Fruit fly (Drosophila melanogaster): ENCODE measurements around the gene CG3868.

CG3868 gene

DNA sequence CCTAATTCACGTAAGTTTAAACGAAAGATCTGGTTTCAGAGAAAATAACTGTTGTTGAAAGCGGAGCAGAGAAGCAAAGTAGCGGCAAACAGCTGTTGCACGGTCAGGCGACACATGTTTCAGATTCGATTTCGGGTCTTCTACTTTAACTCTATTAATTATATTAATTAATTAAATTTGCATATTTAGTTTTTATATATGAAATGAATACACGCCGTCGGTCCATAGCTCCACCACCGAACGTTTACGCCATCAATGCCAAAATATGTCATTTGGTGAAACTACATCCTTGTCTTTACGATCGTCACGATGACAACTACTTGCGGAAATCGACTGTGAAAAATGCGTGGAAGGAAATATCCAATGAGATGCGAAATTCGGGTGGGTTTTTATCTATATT, 8.4 kb upstream of the CG3868 start (continued):
- TF ChIP-seq Opbp (GFP tag; IDR thresholded peaks at IDR 0.05; ENCODE audit: partially characterized antibody): no peak
- no peak for TF ChIP-seq pho (GFP tag; optimal IDR thresholded peaks at IDR 0.05)
- no peak for TF ChIP-seq Dp (GFP tag; optimal IDR thresholded peaks at IDR 0.05)
- no peak for TF ChIP-seq toy (GFP tag; IDR thresholded peaks at IDR 0.05)
- TF ChIP-seq gcm (GFP tag; optimal IDR thresholded peaks at IDR 0.05): peak; percentile 50
- no peak for TF ChIP-seq scrt (GFP tag; optimal IDR thresholded peaks at IDR 0.05)
- no peak for TF ChIP-seq Lpt (GFP tag; optimal IDR thresholded peaks at IDR 0.05)
- no peak for TF ChIP-seq CG4617 (GFP tag; optimal IDR thresholded peaks at IDR 0.05; ENCODE audit: borderline replicate concordance)
- no peak for TF ChIP-seq sob (GFP tag; IDR thresholded peaks at IDR 0.05)
- no peak for TF ChIP-seq bowl (GFP tag; IDR thresholded peaks at IDR 0.05)
- no peak for TF ChIP-seq ro (GFP tag; IDR thresholded peaks at IDR 0.05)
- peak; percentile 32; the same call in 1 of the 2 replicates for TF ChIP-seq CG4360 (GFP tag; IDR thresholded peaks at IDR 0.05)
- no peak for TF ChIP-seq CG4707 (GFP tag; optimal IDR thresholded peaks at IDR 0.05)
- TF ChIP-seq CG12942 (GFP tag; optimal IDR thresholded peaks at IDR 0.05): no peak
- TF ChIP-seq amos (GFP tag; IDR thresholded peaks at IDR 0.05; ENCODE audit: partially characterized antibody): no peak
- TF ChIP-seq caup (GFP tag; optimal IDR thresholded peaks at IDR 0.05; ENCODE audit: severe bottlenecking): no peak
- no peak for TF ChIP-seq crc (GFP tag; optimal IDR thresholded peaks at IDR 0.05)
- no peak for TF ChIP-seq CG6813 (GFP tag; optimal IDR thresholded peaks at IDR 0.05)
- no peak for TF ChIP-seq CG17568 (GFP tag; optimal IDR thresholded peaks at IDR 0.05)
- TF ChIP-seq CG42726 (GFP tag; IDR thresholded peaks at IDR 0.05; ENCODE audit: partially characterized antibody): no peak
- TF ChIP-seq CG6175 (GFP tag; IDR thresholded peaks at IDR 0.05): no peak
- TF ChIP-seq CG12299 (tag; optimal IDR thresholded peaks at IDR 0.05): no peak
- no peak for TF ChIP-seq wdn (GFP tag; IDR thresholded peaks at IDR 0.05)
- TF ChIP-seq dan (GFP tag; IDR thresholded peaks at IDR 0.05): no peak
- TF ChIP-seq pros (GFP tag; optimal IDR thresholded peaks at IDR 0.05): no peak
- no peak for TF ChIP-seq h (optimal IDR thresholded peaks at IDR 0.05)
- no peak for TF ChIP-seq CG13287 (GFP tag; IDR thresholded peaks at IDR 0.05; ENCODE audit: partially characterized antibody)
- TF ChIP-seq CG13894 (tag; optimal IDR thresholded peaks at IDR 0.05): no peak
- no peak for TF ChIP-seq Stat92E (GFP tag; optimal IDR thresholded peaks at IDR 0.05)
- TF ChIP-seq CG9437 (GFP tag; optimal IDR thresholded peaks at IDR 0.05): no peak
- TF ChIP-seq CG33557 (GFP tag; optimal IDR thresholded peaks at IDR 0.05): no peak
- no peak for TF ChIP-seq BEAF-32 (GFP tag; optimal IDR thresholded peaks at IDR 0.05)
- TF ChIP-seq CG17186 (GFP tag; optimal IDR thresholded peaks at IDR 0.05): no peak
- no peak for TF ChIP-seq CG13123 (GFP tag; optimal IDR thresholded peaks at IDR 0.05)
- no peak for TF ChIP-seq B-H2 (GFP tag; optimal IDR thresholded peaks at IDR 0.05)
- no peak for TF ChIP-seq CG16863 (GFP tag; optimal IDR thresholded peaks at IDR 0.05)
- TF ChIP-seq CG8281 (tag; optimal IDR thresholded peaks at IDR 0.05): peak; percentile 7
- TF ChIP-seq H15 (GFP tag; IDR thresholded peaks at IDR 0.05): 0 out of 3 replicates have a peak, but pooled peaks have one; percentile 23
- TF ChIP-seq seq (GFP tag; IDR thresholded peaks at IDR 0.05): peak; percentile 29; the same call in 1 of the 2 replicates
- no peak for TF ChIP-seq dm (GFP tag; optimal IDR thresholded peaks at IDR 0.05)
- no peak for TF ChIP-seq CG13775 (GFP tag; optimal IDR thresholded peaks at IDR 0.05)
- TF ChIP-seq kah (GFP tag; optimal IDR thresholded peaks at IDR 0.05): no peak
- peak; percentile 7 for TF ChIP-seq CG17385 (GFP tag; optimal IDR thresholded peaks at IDR 0.05)
- TF ChIP-seq CG34422 (GFP tag; IDR thresholded peaks at IDR 0.05): no peak; the same call in 2 of the 3 replicates
- peak; percentile 14 for TF ChIP-seq MTF-1 (GFP tag; optimal IDR thresholded peaks at IDR 0.05; ENCODE audit: borderline replicate concordance)
- TF ChIP-seq CG18764 (GFP tag; optimal IDR thresholded peaks at IDR 0.05): no peak
- no peak for TF ChIP-seq Myb (GFP tag; optimal IDR thresholded peaks at IDR 0.05)
- no peak for TF ChIP-seq CG32767 (GFP tag; IDR thresholded peaks at IDR 0.05)
- no peak for TF ChIP-seq CG5245 (GFP tag; optimal IDR thresholded peaks at IDR 0.05)
- TF ChIP-seq ken (GFP tag; IDR thresholded peaks at IDR 0.05): no peak
- no peak for TF ChIP-seq ftz-f1 (GFP tag; optimal IDR thresholded peaks at IDR 0.05)
